Fruit fly (Drosophila melanogaster) whole organism, prepupa: ENCODE results near the gene Alp11.

ENCODE experiments used
- CG10631 ChIP-seq: fragments of 200-800 bp; sonication (Bioruptor generic); optimal IDR thresholded peaks from 2 replicates; lab custom pipeline; 2016; ENCODE audit warnings: missing biosample characterization, missing genetic modification characterization
- CG11294 ChIP-seq: fragments of 200-800 bp; sonication (Bioruptor generic); IDR thresholded peaks from 2 replicates; pipeline ENCODE4 v1.3.6; 2022; ENCODE audit warnings: missing biosample characterization, missing genetic modification characterization
- CG11762 ChIP-seq: fragments of 200-800 bp; sonication (Bioruptor generic); optimal IDR thresholded peaks from 3 replicates; lab custom pipeline; 2016; ENCODE audit warnings: missing biosample characterization, missing genetic modification characterization; ENCODE audit not compliant: insufficient read depth
- CG11902 ChIP-seq: fragments of 200-800 bp; sonication (Bioruptor generic); optimal IDR thresholded peaks from 3 replicates; lab custom pipeline; 2016; ENCODE audit warnings: missing biosample characterization, missing genetic modification characterization
- CG15336 ChIP-seq: fragments of 200-800 bp; sonication (Bioruptor generic); IDR thresholded peaks from 2 replicates; pipeline ENCODE4 v1.3.6; 2022; ENCODE audit warnings: missing biosample characterization, missing genetic modification characterization
- CG16779 ChIP-seq: fragments of 200-800 bp; sonication (Bioruptor generic); optimal IDR thresholded peaks from 3 replicates; lab custom pipeline; 2017; ENCODE audit warnings: missing biosample characterization, mild to moderate bottlenecking, missing genetic modification characterization
- CG3032 ChIP-seq: fragments of 200-800 bp; optimal IDR thresholded peaks from 2 replicates; lab custom pipeline; 2019; ENCODE audit warnings: missing biosample characterization, mild to moderate bottlenecking, missing genetic modification characterization, moderate library complexity
- CG34406 ChIP-seq: fragments of 200-800 bp; sonication (Bioruptor generic); optimal IDR thresholded peaks from 3 replicates; lab custom pipeline; 2016; ENCODE audit warnings: missing biosample characterization, missing genetic modification characterization
- CG3919 ChIP-seq: fragments of 200-800 bp; sonication (Bioruptor generic); optimal IDR thresholded peaks from 3 replicates; lab custom pipeline; 2016; ENCODE audit warnings: missing biosample characterization, missing genetic modification characterization
- CG6163 ChIP-seq: fragments of 200-800 bp; sonication (Bioruptor generic); IDR thresholded peaks from 3 replicates; pipeline ENCODE4 v1.3.6; 2022; ENCODE audit warnings: missing biosample characterization, missing genetic modification characterization
- CG6276 ChIP-seq: fragments of 200-800 bp; sonication (Bioruptor generic); optimal IDR thresholded peaks from 2 replicates; lab custom pipeline; 2017; ENCODE audit warnings: missing biosample characterization, mild to moderate bottlenecking, missing genetic modification characterization
- CG6854 ChIP-seq: fragments of 200-800 bp; sonication (Bioruptor generic); optimal IDR thresholded peaks from 2 replicates; lab custom pipeline; 2017; ENCODE audit warnings: missing biosample characterization, mild to moderate bottlenecking, missing genetic modification characterization
- CG7368 ChIP-seq: fragments of 200-800 bp; sonication (Bioruptor generic); optimal IDR thresholded peaks from 3 replicates; lab custom pipeline; 2016; ENCODE audit warnings: missing biosample characterization, missing genetic modification characterization
- CG8119 ChIP-seq: fragments of 200-800 bp; sonication (Bioruptor generic); IDR thresholded peaks from 3 replicates; pipeline ENCODE4 v1.3.6; 2022; ENCODE audit warnings: missing biosample characterization, missing genetic modification characterization
- CG8319 ChIP-seq: fragments of 200-800 bp; sonication (Bioruptor generic); optimal IDR thresholded peaks from 3 replicates; lab custom pipeline; 2016; ENCODE audit warnings: missing biosample characterization, missing genetic modification characterization
- CG8632 ChIP-seq: fragments of 200-800 bp; sonication (Bioruptor generic); optimal IDR thresholded peaks from 3 replicates; lab custom pipeline; 2016; ENCODE audit warnings: missing biosample characterization, missing genetic modification characterization
- CG9139 ChIP-seq: fragments of 200-800 bp; sonication (Bioruptor generic); optimal IDR thresholded peaks from 3 replicates; lab custom pipeline; 2017; ENCODE audit warnings: missing biosample characterization, mild to moderate bottlenecking, missing genetic modification characterization
- Eip75B ChIP-seq: fragments of 200-800 bp; sonication (Bioruptor generic); optimal IDR thresholded peaks from 3 replicates; lab custom pipeline; 2016; ENCODE audit warnings: missing biosample characterization, missing genetic modification characterization
- Eip78C ChIP-seq: fragments of 200-800 bp; sonication (Bioruptor generic); peaks from one replicate; lab custom pipeline; 2016; ENCODE audit warnings: missing biosample characterization, missing genetic modification characterization
- Ets21C ChIP-seq: fragments of 200-800 bp; sonication (Bioruptor generic); optimal IDR thresholded peaks from 3 replicates; lab custom pipeline; 2016; ENCODE audit warnings: missing biosample characterization, missing genetic modification characterization
- Ets96B ChIP-seq: fragments of 200-800 bp; optimal IDR thresholded peaks from 2 replicates; lab custom pipeline; 2019; ENCODE audit warnings: missing biosample characterization, mild to moderate bottlenecking, missing genetic modification characterization, moderate library complexity
- Hr38 ChIP-seq: sonication (Bioruptor generic); optimal IDR thresholded peaks from 2 replicates; lab custom pipeline; 2016; ENCODE audit warnings: missing biosample characterization, missing genetic modification characterization
- Hr39 ChIP-seq: fragments of 200-800 bp; sonication (Bioruptor generic); optimal IDR thresholded peaks from 2 replicates; lab custom pipeline; 2016; ENCODE audit warnings: missing biosample characterization, missing genetic modification characterization
- Hr4 ChIP-seq: fragments of 200-800 bp; sonication (Bioruptor generic); optimal IDR thresholded peaks from 3 replicates; lab custom pipeline; 2016; ENCODE audit warnings: missing biosample characterization, missing genetic modification characterization
- Lpt ChIP-seq: fragments of 200-800 bp; sonication (Bioruptor generic); optimal IDR thresholded peaks from 3 replicates; lab custom pipeline; 2016; ENCODE audit warnings: missing biosample characterization, missing genetic modification characterization
- Met ChIP-seq: fragments of 200-800 bp; sonication (Bioruptor generic); optimal IDR thresholded peaks from 3 replicates; lab custom pipeline; 2016; ENCODE audit warnings: missing biosample characterization, missing genetic modification characterization
- OdsH ChIP-seq: fragments of 200-800 bp; sonication (Bioruptor generic); optimal IDR thresholded peaks from 3 replicates; lab custom pipeline; 2016; ENCODE audit warnings: missing biosample characterization, missing genetic modification characterization
- Smox ChIP-seq: fragments of 200-800 bp; sonication (Bioruptor generic); optimal IDR thresholded peaks from 3 replicates; lab custom pipeline; 2016; ENCODE audit warnings: missing biosample characterization, missing genetic modification characterization
- Sox102F ChIP-seq: fragments of 200-800 bp; sonication (Bioruptor generic); optimal IDR thresholded peaks from 2 replicates; lab custom pipeline; 2016; ENCODE audit warnings: missing biosample characterization, mild to moderate bottlenecking, missing genetic modification characterization
- Sox14 ChIP-seq: fragments of 200-800 bp; sonication (Bioruptor generic); optimal IDR thresholded peaks from 3 replicates; lab custom pipeline; 2016; ENCODE audit warnings: missing biosample characterization, missing genetic modification characterization
- achi ChIP-seq: fragments of 200-800 bp; sonication (Bioruptor generic); optimal IDR thresholded peaks from 3 replicates; lab custom pipeline; 2016; ENCODE audit warnings: missing biosample characterization, missing genetic modification characterization
- cyc ChIP-seq: fragments of 200-800 bp; sonication (Bioruptor generic); optimal IDR thresholded peaks from 3 replicates; lab custom pipeline; 2016; ENCODE audit warnings: missing biosample characterization, missing genetic modification characterization
- dac ChIP-seq: fragments of 200-800 bp; sonication (Bioruptor generic); optimal IDR thresholded peaks from 2 replicates; lab custom pipeline; 2017; ENCODE audit warnings: missing biosample characterization, mild to moderate bottlenecking, missing genetic modification characterization
- eg ChIP-seq: fragments of 200-800 bp; sonication (Bioruptor generic); IDR thresholded peaks from 3 replicates; pipeline ENCODE4 v1.3.6; 2022; ENCODE audit warnings: missing biosample characterization, missing genetic modification characterization
- esn ChIP-seq: fragments of 200-800 bp; sonication (Bioruptor generic); optimal IDR thresholded peaks from 2 replicates; lab custom pipeline; 2016; ENCODE audit warnings: missing biosample characterization, mild to moderate bottlenecking, missing genetic modification characterization, moderate library complexity
- fd59A ChIP-seq: fragments of 200-800 bp; sonication (Bioruptor generic); optimal IDR thresholded peaks from 2 replicates; lab custom pipeline; 2017; ENCODE audit warnings: missing biosample characterization, mild to moderate bottlenecking, missing genetic modification characterization, missing genetic modification reagents
- fd85E ChIP-seq: fragments of 200-800 bp; sonication (Bioruptor generic); optimal IDR thresholded peaks from 3 replicates; lab custom pipeline; 2016; ENCODE audit warnings: missing biosample characterization, missing genetic modification characterization
- lz ChIP-seq: fragments of 200-800 bp; sonication (Bioruptor generic); optimal IDR thresholded peaks from 3 replicates; lab custom pipeline; 2016; ENCODE audit warnings: missing biosample characterization, missing genetic modification characterization
- net ChIP-seq: fragments of 200-800 bp; sonication (Bioruptor generic); optimal IDR thresholded peaks from 3 replicates; lab custom pipeline; 2016; ENCODE audit warnings: missing biosample characterization, missing genetic modification characterization
- pdm3 ChIP-seq: fragments of 200-800 bp; sonication (Bioruptor generic); optimal IDR thresholded peaks from 3 replicates; lab custom pipeline; 2016; ENCODE audit warnings: missing biosample characterization, missing genetic modification characterization
- salr ChIP-seq, 2 experiments: fragments of 200-800 bp; sonication (Bioruptor generic); optimal IDR thresholded peaks; 3 replicates each; lab custom pipeline; 2016 to 2018; ENCODE audit warnings: missing biosample characterization in 2 of 2, missing genetic modification characterization in 2 of 2, mild to moderate bottlenecking in 1 of 2
- spab ChIP-seq: fragments of 200-800 bp; sonication (Bioruptor generic); optimal IDR thresholded peaks from 2 replicates; lab custom pipeline; 2017; ENCODE audit warnings: missing biosample characterization, mild to moderate bottlenecking, missing genetic modification characterization, missing genetic modification reagents
- ss ChIP-seq, 2 experiments: fragments of 200-800 bp; sonication (Bioruptor generic); optimal IDR thresholded peaks; 2 replicates in 1 of 2; 3 replicates in 1 of 2; lab custom pipeline; 2017 to 2018; ENCODE audit warnings: mild to moderate bottlenecking in 2 of 2, missing biosample characterization in 2 of 2, missing genetic modification characterization in 2 of 2, moderate library complexity in 1 of 2
- svp ChIP-seq: fragments of 200-800 bp; sonication (Bioruptor generic); peaks from one replicate; lab custom pipeline; 2016; ENCODE audit warnings: missing biosample characterization, missing genetic modification characterization
- topi ChIP-seq: fragments of 200-800 bp; sonication (Bioruptor generic); optimal IDR thresholded peaks from 3 replicates; lab custom pipeline; 2016; ENCODE audit warnings: missing biosample characterization, missing genetic modification characterization
- vri ChIP-seq: fragments of 200-800 bp; sonication (Bioruptor generic); optimal IDR thresholded peaks from 3 replicates; lab custom pipeline; 2016; ENCODE audit warnings: missing biosample characterization, mild to moderate bottlenecking, missing genetic modification characterization

The Alp11 gene

DNA sequence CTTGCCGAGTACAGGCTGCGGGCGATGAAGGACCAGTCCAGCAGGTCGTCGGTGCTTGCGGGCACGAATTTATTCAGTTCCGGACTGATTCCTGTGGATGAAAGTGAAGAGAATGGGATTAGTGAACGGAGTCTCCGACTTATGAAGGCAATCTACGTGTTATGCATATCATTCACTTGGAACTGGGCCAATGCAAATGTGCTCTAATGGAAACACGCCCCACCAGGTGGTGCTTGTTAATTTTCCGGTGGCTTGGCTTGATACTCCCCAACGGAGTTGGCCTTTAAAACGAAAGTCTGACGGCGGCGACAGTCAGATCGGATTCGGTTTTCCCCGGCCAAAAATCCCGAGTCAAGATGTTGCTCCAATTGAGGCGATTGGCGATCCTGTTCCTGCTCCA, at the start of gene Alp11:
TSS of gene Alp11 (plus strand) at position 301 of the 400 bp plus-strand sequence.
- TF ChIP-seq CG10631: no peak
- no peak for TF ChIP-seq Hr38
- no peak for TF ChIP-seq CG9139
- TF ChIP-seq CG8319: no peak
- TF ChIP-seq dac (GFP tag; lab: Kevin White, UChicago): no peak
- no peak for TF ChIP-seq eg (GFP tag; lab: Robert Waterston, UW)
- no peak for TF ChIP-seq CG16779 (tag; lab: Kevin White, UChicago)
- TF ChIP-seq Smox: no peak
- TF ChIP-seq Hr39 (GFP tag; lab: Kevin White, UChicago): no peak
- TF ChIP-seq, all 60 proteins: peak for 0

DNA sequence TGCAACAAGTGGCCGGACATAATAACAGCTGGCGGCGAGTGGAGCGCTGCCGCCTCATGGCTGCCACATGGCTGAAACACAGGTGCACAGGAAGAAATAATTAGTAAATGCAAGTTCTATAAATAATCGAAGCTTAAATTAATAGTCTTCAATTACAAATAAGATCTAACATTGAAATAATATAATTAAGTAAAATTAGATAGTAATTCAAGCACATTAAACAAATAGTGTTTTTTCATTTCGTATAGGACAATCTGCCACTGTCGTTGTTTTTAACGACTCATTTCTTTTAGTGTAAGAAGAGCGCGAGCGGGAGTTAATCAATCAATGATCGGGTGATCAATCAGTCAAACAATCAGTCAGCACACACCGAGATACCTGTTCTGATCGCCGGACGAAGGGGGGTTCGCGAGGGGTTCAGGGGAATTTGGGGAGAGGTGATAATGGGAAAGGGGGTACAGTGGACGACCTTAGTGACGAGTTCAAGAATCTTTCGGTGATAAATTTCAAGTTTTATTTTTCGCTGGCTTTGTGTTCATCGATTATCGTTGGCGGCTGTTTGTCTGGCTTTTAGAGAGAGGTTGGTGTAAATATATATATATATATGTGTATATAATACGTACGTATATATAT, 47.6 kb upstream of the Alp11 start:
- TF ChIP-seq CG15336 (GFP tag; lab: Robert Waterston, UW) (no peak), fd85E (GFP tag; lab: Kevin White, UChicago) (no peak), esn (peak; percentile 20), Eip75B (GFP tag; lab: Kevin White, UChicago) (peak; percentile 18), pdm3 (GFP tag; lab: Kevin White, UChicago) (peak; percentile 25), Eip78C (GFP tag; lab: Kevin White, UChicago) (peak; percentile 76), svp (GFP tag; lab: Kevin White, UChicago) (peak; percentile 61), topi (GFP tag; lab: Kevin White, UChicago) (peak; percentile 6), CG3032 (tag; lab: Kevin White, UChicago) (peak; percentile 14), eg (GFP tag; lab: Robert Waterston, UW) (0 out of 3 replicates have a peak, but pooled peaks have one; percentile 15), Ets96B (tag; lab: Kevin White, UChicago) (no peak), OdsH (GFP tag; lab: Kevin White, UChicago) (peak; percentile 1), CG6854 (no peak), achi (peak; percentile 7), CG3919 (GFP tag; lab: Kevin White, UChicago) (peak; percentile 18), CG8632 (peak; percentile 13), CG6163 (GFP tag; lab: Robert Waterston, UW) (0 out of 3 replicates have a peak, but pooled peaks have one; percentile 10), Smox (peak; percentile 25)

DNA sequence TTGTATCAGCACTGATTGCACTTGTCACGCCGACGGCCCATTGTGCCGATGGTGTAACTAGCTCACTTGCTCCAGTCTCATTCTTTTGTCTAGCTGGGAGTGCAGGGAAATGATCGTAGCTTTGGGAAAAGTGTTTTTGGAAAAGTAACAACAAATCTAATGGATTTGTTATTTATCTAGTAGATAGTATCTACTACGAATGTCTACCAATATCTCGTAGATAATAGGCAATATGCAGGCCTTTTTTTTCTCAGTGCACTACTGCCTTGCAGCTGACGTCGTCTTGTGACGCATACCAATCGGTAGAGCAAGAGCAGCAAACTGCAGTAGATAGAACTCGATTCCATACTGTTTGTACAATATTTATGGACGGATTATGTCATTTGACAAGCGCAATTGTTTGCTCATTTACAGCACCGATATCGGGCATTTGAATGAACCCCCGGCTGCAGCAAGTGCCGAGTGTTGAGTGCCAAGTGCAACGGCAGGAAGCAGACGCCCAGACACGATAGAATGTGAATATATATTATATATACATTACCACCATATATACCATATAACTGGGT, 44.0 kb upstream of the Alp11 start:
- TF ChIP-seq CG7368 (peak; percentile 6), CG3919 (GFP tag; lab: Kevin White, UChicago) (peak; percentile 53), Eip78C (GFP tag; lab: Kevin White, UChicago) (peak; percentile 87), spab (GFP tag; lab: Kevin White, UChicago) (peak; percentile 15), CG11762 (peak; percentile 18), CG6163 (GFP tag; lab: Robert Waterston, UW) (peak; percentile 78), Hr4 (GFP tag; lab: Kevin White, UChicago) (peak; percentile 23), lz (GFP tag; lab: Kevin White, UChicago) (no peak), CG10631 (peak; percentile 58), vri (GFP tag; lab: Kevin White, UChicago) (peak; percentile 53), Sox14 (GFP tag; lab: Kevin White, UChicago) (peak; percentile 61), Hr39 (GFP tag; lab: Kevin White, UChicago) (no peak), CG11902 (GFP tag; lab: Kevin White, UChicago) (no peak), net (peak; percentile 2), CG8319 (peak; percentile 9), Ets21C (no peak), CG34406 (peak; percentile 37), Sox102F (GFP tag; lab: Kevin White, UChicago) (no peak), Lpt (GFP tag; lab: Kevin White, UChicago) (no peak), eg (GFP tag; lab: Robert Waterston, UW) (peak; percentile 79), dac (GFP tag; lab: Kevin White, UChicago) (no peak), CG3032 (tag; lab: Kevin White, UChicago) (no peak), CG15336 (GFP tag; lab: Robert Waterston, UW) (peak; percentile 80), fd59A (no peak), CG11294 (GFP tag; lab: Robert Waterston, UW) (peak; percentile 60), Met (GFP tag; lab: Kevin White, UChicago) (no peak), CG6276 (peak; percentile 46), esn (peak; percentile 2), Hr38 (no peak), topi (GFP tag; lab: Kevin White, UChicago) (peak; percentile 19), CG8119 (GFP tag; lab: Robert Waterston, UW) (peak; percentile 67), salr (GFP tag; optimal IDR thresholded peaks at IDR 0.05; lab: Kevin White, UChicago) (peak in 1 of 2 experiments; percentile 9), ss (GFP tag; optimal IDR thresholded peaks at IDR 0.05; lab: Kevin White, UChicago) (peak in 1 of 2 experiments; percentile 39), cyc (GFP tag; lab: Kevin White, UChicago) (no peak)
